Worm (Caenorhabditis elegans) whole organism, L1 larva: ENCODE data around the gene htas-1.

Source experiments
- aly-2 ChIP-seq: fragments of 150-350 bp; optimal IDR thresholded peaks from 2 replicates; lab custom pipeline; 2014; ENCODE audit warnings: missing biosample characterization, missing genetic modification characterization
- dsc-1 ChIP-seq: sonication (generic microtip); optimal IDR thresholded peaks from 2 replicates; lab custom pipeline; 2016; ENCODE audit warnings: mild to moderate bottlenecking, missing genetic modification characterization, missing compliant biosample characterization
- egl-27 ChIP-seq, 2 experiments: fragments of 150-350 bp in 1 of 2; sonication (generic microtip); optimal IDR thresholded peaks; 3 replicates each; lab custom pipeline; 2017 to 2018; ENCODE audit warnings: missing biosample characterization in 2 of 2, missing genetic modification characterization in 2 of 2, missing genetic modification reagents in 2 of 2
- elt-3 ChIP-seq, 6 experiments: fragments of 150-350 bp in 1 of 6; sonication (generic microtip); optimal IDR thresholded peaks; 2 replicates each; lab custom pipeline; 2017 to 2018; ENCODE audit warnings: missing biosample characterization in 6 of 6, missing genetic modification characterization in 6 of 6, inconsistent platforms in 1 of 6
- lin-15B ChIP-seq: fragments of 150-350 bp; sonication (generic microtip); optimal IDR thresholded peaks from 3 replicates; lab custom pipeline; 2014; ENCODE audit warnings: missing biosample characterization, missing genetic modification characterization
- mdl-1 ChIP-seq, 2 experiments: fragments of 150-350 bp; optimal IDR thresholded peaks; 2 replicates each; lab custom pipeline; 2014 to 2017; ENCODE audit warnings: missing biosample characterization in 2 of 2, missing genetic modification characterization in 2 of 2, inconsistent platforms in 1 of 2
- unc-62 ChIP-seq: fragments of 150-350 bp; optimal IDR thresholded peaks from 2 replicates; lab custom pipeline; 2014; ENCODE audit warnings: missing biosample characterization, missing genetic modification reagents, missing genetic modification characterization
- zag-1 ChIP-seq: fragments of 150-350 bp; optimal IDR thresholded peaks from 2 replicates; lab custom pipeline; 2014; ENCODE audit warnings: missing biosample characterization, missing genetic modification characterization
- ztf-11 ChIP-seq, 2 experiments: sonication (generic microtip); optimal IDR thresholded peaks; 2 replicates each; lab custom pipeline; 2016 to 2017; ENCODE audit warnings: missing genetic modification characterization in 2 of 2, missing biosample characterization in 1 of 2, missing compliant biosample characterization in 1 of 2
- ztf-4 ChIP-seq: fragments of 150-350 bp; optimal IDR thresholded peaks from 2 replicates; lab custom pipeline; 2014; ENCODE audit warnings: missing biosample characterization, missing genetic modification characterization

- TF ChIP-seq ztf-4 (tag; lab: Kevin White, UChicago) (no peak), dsc-1 (no peak), zag-1 (tag; lab: Kevin White, UChicago) (no peak), egl-27 (tag; optimal IDR thresholded peaks at IDR 0.05; lab: Kevin White, UChicago) (no peak), unc-62 (GFP tag; lab: Kevin White, UChicago) (no peak), mdl-1 (tag; optimal IDR thresholded peaks at IDR 0.05; lab: Kevin White, UChicago) (no peak), lin-15B (tag; lab: Kevin White, UChicago) (no peak), aly-2 (tag; lab: Kevin White, UChicago) (no peak), elt-3 (tag; optimal IDR thresholded peaks at IDR 0.05; lab: Kevin White, UChicago) (no peak), ztf-11 (tag; optimal IDR thresholded peaks at IDR 0.05; lab: Kevin White, UChicago) (no peak)
These were observed 49.4 kb downstream of the htas-1 start for ce11 chrIV:9633889-9634288.
